Worm (Caenorhabditis elegans): ENCODE results near the gene sqv-1.
"Not testable (repeated sequence)": the region's sequence is repeated elsewhere in the genome, so short reads cannot be mapped to it uniquely, and the experiment has no call there.

- not testable (repeated sequence) for TF ChIP-seq R02D3.7 (tag; optimal IDR thresholded peaks at IDR 0.05); ama-1 (optimal IDR thresholded peaks at IDR 0.05)
These were observed 8.9 kb upstream of the sqv-1 start, which contains the start of gene F17E9.16 for ce11 chrIV:8352036-8352435.

Data from whole organism, L3 larva.